Fruit fly (Drosophila melanogaster): ENCODE results near the gene CycY.

CycY gene

DNA sequence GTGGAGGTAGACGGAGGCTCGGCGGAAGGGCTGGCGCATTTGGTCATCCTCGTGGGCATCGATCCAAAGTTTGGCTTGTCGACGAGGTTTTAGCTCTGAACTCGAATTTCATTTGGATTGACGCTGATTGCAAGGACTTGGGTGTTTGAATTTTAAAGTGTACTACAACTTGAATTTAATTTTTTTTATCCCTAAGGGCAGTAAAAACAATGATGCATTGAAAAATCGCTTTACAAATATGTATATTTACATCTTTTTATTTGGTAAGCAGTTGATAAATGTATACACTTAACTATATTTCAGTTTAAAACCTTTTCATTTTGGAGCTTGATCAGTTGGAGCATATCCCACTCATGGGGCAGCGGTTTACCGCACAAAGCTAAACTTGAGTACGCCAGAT is 21.3 kb downstream of the CycY start, which contains the start of gene Tsp33B:
Tsp33B (minus strand) TSS at position 101 of the 400 bp plus-strand sequence.
- TF ChIP-seq CG17801 (GFP tag; optimal IDR thresholded peaks at IDR 0.05; ENCODE audit: partially characterized antibody), result no peak

DNA sequence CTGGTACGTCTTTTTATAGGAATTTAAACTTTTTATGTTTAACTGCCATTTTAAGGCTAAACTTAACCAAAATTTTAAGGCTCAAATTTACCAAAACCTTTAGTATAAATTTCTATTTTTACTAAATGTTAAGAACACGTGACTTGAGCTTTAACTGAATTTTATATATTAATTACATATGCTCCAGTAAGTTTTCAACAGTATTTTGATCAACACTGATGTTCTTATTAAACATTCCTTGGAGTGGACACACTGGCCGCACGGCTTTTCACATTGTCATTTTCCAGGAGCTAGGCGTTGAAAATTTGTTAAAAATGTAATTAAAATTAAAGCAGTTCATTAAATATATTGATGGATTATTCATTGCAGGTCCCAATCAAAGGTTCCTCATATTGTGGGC is 23.9 kb downstream of the CycY start, which contains the start of gene CG14932:
CG14932 (plus strand) TSS at position 230 of the 400 bp plus-strand sequence.
- TF ChIP-seq CG17801 (GFP tag; optimal IDR thresholded peaks at IDR 0.05; ENCODE audit: partially characterized antibody), result no peak

DNA sequence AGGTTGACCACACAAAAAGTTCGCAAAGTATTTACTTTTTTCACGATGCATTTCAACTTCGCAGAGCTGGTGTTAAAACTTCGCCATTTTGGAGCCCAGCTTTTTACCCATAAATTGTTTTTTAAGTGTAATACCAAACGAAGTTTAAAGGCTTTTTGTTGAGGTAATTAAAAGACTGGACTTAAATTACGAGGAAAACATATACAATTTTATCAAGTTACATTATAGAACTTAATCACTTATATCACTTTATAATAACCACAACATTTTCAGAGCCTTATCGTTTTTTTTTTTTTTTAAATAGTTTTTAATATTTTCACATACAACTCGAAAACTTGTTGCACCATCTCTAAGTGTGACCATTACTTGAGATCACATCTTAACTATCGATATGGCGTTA is 25.5 kb downstream of the CycY start, which contains the start of gene CG14931:
CG14931 (plus strand) TSS at position 301 of the 400 bp plus-strand sequence.
- TF ChIP-seq CG17801 (GFP tag; optimal IDR thresholded peaks at IDR 0.05; ENCODE audit: partially characterized antibody), result no peak
